Worm (Caenorhabditis elegans) whole organism, L3 larva: ENCODE data around the gene msp-78.

Source experiments
- R02D3.7 ChIP-seq: fragments of 150-350 bp; optimal IDR thresholded peaks from 2 replicates; lab custom pipeline; 2014; ENCODE audit warnings: missing biosample characterization, missing genetic modification characterization
- ZK546.5 ChIP-seq: sonication (generic microtip); optimal IDR thresholded peaks from 2 replicates; lab custom pipeline; 2017; ENCODE audit warnings: missing biosample characterization, missing genetic modification characterization
- aly-2 ChIP-seq: fragments of 150-350 bp; optimal IDR thresholded peaks from 2 replicates; lab custom pipeline; 2014; ENCODE audit warnings: missing biosample characterization, missing genetic modification characterization
- ama-1 ChIP-seq: fragments of 150-350 bp; optimal IDR thresholded peaks from 2 replicates; lab custom pipeline; 2018
- ceh-16 ChIP-seq: sonication (generic microtip); optimal IDR thresholded peaks from 2 replicates; lab custom pipeline; 2017; ENCODE audit warnings: missing biosample characterization, missing genetic modification characterization
- ceh-28 ChIP-seq: fragments of 150-350 bp; optimal IDR thresholded peaks from 2 replicates; lab custom pipeline; 2014; ENCODE audit warnings: missing biosample characterization, missing genetic modification reagents, missing genetic modification characterization
- ceh-82 ChIP-seq: fragments of 150-350 bp; optimal IDR thresholded peaks from 2 replicates; lab custom pipeline; 2014; ENCODE audit warnings: missing biosample characterization, missing genetic modification characterization
- daf-12 ChIP-seq: fragments of 150-350 bp; optimal IDR thresholded peaks from 2 replicates; lab custom pipeline; 2014; ENCODE audit warnings: missing biosample characterization, missing genetic modification reagents, missing genetic modification characterization
- egl-27 ChIP-seq: sonication (generic microtip); optimal IDR thresholded peaks from 4 replicates; lab custom pipeline; 2017; ENCODE audit warnings: missing biosample characterization, missing genetic modification reagents, missing genetic modification characterization
- elt-1 ChIP-seq: fragments of 150-350 bp; optimal IDR thresholded peaks from 2 replicates; lab custom pipeline; 2014; ENCODE audit warnings: missing biosample characterization, missing genetic modification characterization
- elt-2 ChIP-seq: sonication (generic microtip); optimal IDR thresholded peaks from 2 replicates; lab custom pipeline; 2016; ENCODE audit warnings: missing genetic modification reagents, mild to moderate bottlenecking, missing genetic modification characterization, missing compliant biosample characterization
- elt-3 ChIP-seq, 3 experiments: fragments of 150-350 bp in 1 of 3; sonication (generic microtip) in 2 of 3; optimal IDR thresholded peaks; 2 replicates in 2 of 3; 4 replicates in 1 of 3; lab custom pipeline; 2014 to 2017; ENCODE audit warnings: missing biosample characterization in 3 of 3, missing genetic modification characterization in 3 of 3
- eor-1 ChIP-seq, 2 experiments: fragments of 150-350 bp; optimal IDR thresholded peaks; 2 replicates each; lab custom pipeline; 2014 to 2018; ENCODE audit warnings: missing biosample characterization in 2 of 2, missing genetic modification characterization in 2 of 2
- fkh-10 ChIP-seq: sonication (generic microtip); optimal IDR thresholded peaks from 2 replicates; lab custom pipeline; 2017; ENCODE audit warnings: missing biosample characterization, missing genetic modification reagents, missing genetic modification characterization
- fkh-2 ChIP-seq: fragments of 150-350 bp; optimal IDR thresholded peaks from 2 replicates; lab custom pipeline; 2014; ENCODE audit warnings: missing biosample characterization, missing genetic modification reagents, missing genetic modification characterization
- fos-1 ChIP-seq: fragments of 150-350 bp; optimal IDR thresholded peaks from 2 replicates; lab custom pipeline; 2014; ENCODE audit warnings: missing biosample characterization, missing genetic modification characterization
- jun-1 ChIP-seq: fragments of 150-350 bp; optimal IDR thresholded peaks from 2 replicates; lab custom pipeline; 2014; ENCODE audit warnings: missing biosample characterization, missing genetic modification reagents, missing genetic modification characterization
- lin-15B ChIP-seq: fragments of 150-350 bp; optimal IDR thresholded peaks from 2 replicates; lab custom pipeline; 2014; ENCODE audit warnings: missing biosample characterization, missing genetic modification characterization
- lin-39 ChIP-seq: fragments of 150-350 bp; optimal IDR thresholded peaks from 2 replicates; lab custom pipeline; 2018; ENCODE audit warnings: missing biosample characterization, missing genetic modification reagents, missing genetic modification characterization
- lsy-12 ChIP-seq: sonication (generic microtip); optimal IDR thresholded peaks from 2 replicates; lab custom pipeline; 2016; ENCODE audit warnings: mild to moderate bottlenecking, missing genetic modification characterization, missing compliant biosample characterization
- mdl-1 ChIP-seq: fragments of 150-350 bp; optimal IDR thresholded peaks from 2 replicates; lab custom pipeline; 2014; ENCODE audit warnings: missing biosample characterization, missing genetic modification characterization
- nfya-1 ChIP-seq: sonication (generic microtip); optimal IDR thresholded peaks from 2 replicates; lab custom pipeline; 2017; ENCODE audit warnings: missing genetic modification characterization, mild to moderate bottlenecking, missing compliant biosample characterization, antibody characterized with exemption, moderate library complexity; ENCODE audit not compliant: insufficient read depth
- nhr-11 ChIP-seq: fragments of 150-350 bp; optimal IDR thresholded peaks from 2 replicates; lab custom pipeline; 2014; ENCODE audit warnings: missing biosample characterization, missing genetic modification characterization
- nhr-12 ChIP-seq: fragments of 150-350 bp; optimal IDR thresholded peaks from 2 replicates; lab custom pipeline; 2014; ENCODE audit warnings: missing biosample characterization, missing genetic modification characterization
- nhr-23 ChIP-seq: fragments of 150-350 bp; optimal IDR thresholded peaks from 2 replicates; lab custom pipeline; 2014; ENCODE audit warnings: missing biosample characterization, missing genetic modification reagents, missing genetic modification characterization
- nhr-237 ChIP-seq: fragments of 150-350 bp; optimal IDR thresholded peaks from 2 replicates; lab custom pipeline; 2014; ENCODE audit warnings: missing biosample characterization, missing genetic modification characterization
- nhr-28 ChIP-seq: fragments of 150-350 bp; optimal IDR thresholded peaks from 2 replicates; lab custom pipeline; 2014; ENCODE audit warnings: missing biosample characterization, missing genetic modification characterization
- nhr-43 ChIP-seq: sonication (generic microtip); optimal IDR thresholded peaks from 2 replicates; lab custom pipeline; 2016; ENCODE audit warnings: mild to moderate bottlenecking, missing genetic modification characterization, missing compliant biosample characterization; ENCODE audit not compliant: poor library complexity, severe bottlenecking
- nhr-76 ChIP-seq: fragments of 150-350 bp; sonication (generic microtip); optimal IDR thresholded peaks from 5 replicates; lab custom pipeline; 2014; ENCODE audit warnings: missing biosample characterization, missing genetic modification characterization
- pqm-1 ChIP-seq: fragments of 150-350 bp; optimal IDR thresholded peaks from 2 replicates; lab custom pipeline; 2017; ENCODE audit warnings: missing biosample characterization, missing genetic modification characterization, inconsistent platforms
- sea-2 ChIP-seq: fragments of 150-350 bp; sonication (generic microtip); optimal IDR thresholded peaks from 4 replicates; lab custom pipeline; 2014; ENCODE audit warnings: missing biosample characterization, missing genetic modification reagents, missing genetic modification characterization
- snpc-4 ChIP-seq: fragments of 150-350 bp; optimal IDR thresholded peaks from 2 replicates; lab custom pipeline; 2014; ENCODE audit warnings: missing biosample characterization, missing genetic modification characterization
- tbx-2 ChIP-seq: sonication (generic microtip); optimal IDR thresholded peaks from 2 replicates; lab custom pipeline; 2016; ENCODE audit warnings: mild to moderate bottlenecking, missing genetic modification characterization, missing compliant biosample characterization
- unc-39 ChIP-seq: sonication (generic microtip); optimal IDR thresholded peaks from 4 replicates; lab custom pipeline; 2017; ENCODE audit warnings: missing biosample characterization, missing genetic modification characterization
- unc-62 ChIP-seq: fragments of 150-350 bp; sonication (generic microtip); optimal IDR thresholded peaks from 4 replicates; lab custom pipeline; 2014; ENCODE audit warnings: missing biosample characterization, missing genetic modification reagents, missing genetic modification characterization
- zag-1 ChIP-seq: fragments of 150-350 bp; optimal IDR thresholded peaks from 2 replicates; lab custom pipeline; 2014; ENCODE audit warnings: missing biosample characterization, missing genetic modification characterization
- ztf-4 ChIP-seq: fragments of 150-350 bp; optimal IDR thresholded peaks from 2 replicates; lab custom pipeline; 2014; ENCODE audit warnings: missing biosample characterization, missing genetic modification characterization

The msp-78 gene

DNA sequence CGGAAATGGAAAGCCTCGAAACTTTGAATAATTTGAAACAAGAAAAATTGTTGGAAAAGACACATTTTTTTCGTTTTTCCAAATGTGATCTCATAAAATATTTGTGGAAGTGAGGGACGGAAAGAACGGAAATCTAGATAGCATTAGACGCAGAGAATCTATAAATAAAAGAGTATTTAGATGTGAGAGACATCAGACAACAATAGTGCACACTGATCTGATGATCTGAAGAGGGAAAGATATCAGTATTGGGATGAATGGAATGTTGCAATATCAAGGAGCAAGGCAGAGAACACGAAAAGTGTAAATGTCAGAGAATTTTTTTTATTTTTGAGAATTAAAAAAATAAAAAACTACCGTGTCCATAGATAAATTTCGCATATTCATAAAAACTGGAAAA, 35.0 kb upstream of the msp-78 start:
- TF ChIP-seq daf-12 (tag; lab: Kevin White, UChicago) (no peak), snpc-4 (no peak), jun-1 (no peak), elt-2 (tag; lab: Kevin White, UChicago) (peak; percentile 3), pqm-1 (tag; lab: Kevin White, UChicago) (peak; percentile 16), ama-1 (lab: Kevin White, UChicago) (no peak)
- TF ChIP-seq, all 47 proteins: peak for 2

ce11 chrIV:9735750-9736149, 34.1 kb upstream of the msp-78 start:
- TF ChIP-seq nfya-1 (peak; percentile 35), lin-39 (tag; lab: Kevin White, UChicago) (no peak), elt-3 (tag; optimal IDR thresholded peaks at IDR 0.05; lab: Kevin White, UChicago) (no peak), nhr-12 (no peak), elt-1 (tag; lab: Kevin White, UChicago) (no peak), ztf-4 (tag; lab: Kevin White, UChicago) (no peak), fkh-10 (no peak), nhr-11 (tag; lab: Kevin White, UChicago) (no peak), snpc-4 (no peak), ceh-16 (tag; lab: Kevin White, UChicago) (no peak), lin-15B (no peak), daf-12 (tag; lab: Kevin White, UChicago) (no peak), elt-2 (tag; lab: Kevin White, UChicago) (peak; percentile 75), ZK546.5 (no peak), zag-1 (no peak), nhr-76 (tag; lab: Kevin White, UChicago) (no peak), R02D3.7 (no peak), unc-62 (GFP tag; lab: Kevin White, UChicago) (no peak), unc-39 (tag; lab: Kevin White, UChicago) (no peak), nhr-237 (no peak), nhr-23 (no peak), fkh-2 (tag; lab: Kevin White, UChicago) (no peak), aly-2 (tag; lab: Kevin White, UChicago) (no peak), eor-1 (tag; optimal IDR thresholded peaks at IDR 0.05; lab: Kevin White, UChicago) (no peak), ceh-82 (tag; lab: Kevin White, UChicago) (no peak), lsy-12 (no peak), sea-2 (no peak), ama-1 (lab: Kevin White, UChicago) (no peak), ceh-28 (tag; lab: Kevin White, UChicago) (peak; percentile 4), pqm-1 (tag; lab: Kevin White, UChicago) (peak; percentile 64), fos-1 (tag; lab: Kevin White, UChicago) (no peak), nhr-28 (tag; lab: Kevin White, UChicago) (no peak), tbx-2 (no peak)

DNA sequence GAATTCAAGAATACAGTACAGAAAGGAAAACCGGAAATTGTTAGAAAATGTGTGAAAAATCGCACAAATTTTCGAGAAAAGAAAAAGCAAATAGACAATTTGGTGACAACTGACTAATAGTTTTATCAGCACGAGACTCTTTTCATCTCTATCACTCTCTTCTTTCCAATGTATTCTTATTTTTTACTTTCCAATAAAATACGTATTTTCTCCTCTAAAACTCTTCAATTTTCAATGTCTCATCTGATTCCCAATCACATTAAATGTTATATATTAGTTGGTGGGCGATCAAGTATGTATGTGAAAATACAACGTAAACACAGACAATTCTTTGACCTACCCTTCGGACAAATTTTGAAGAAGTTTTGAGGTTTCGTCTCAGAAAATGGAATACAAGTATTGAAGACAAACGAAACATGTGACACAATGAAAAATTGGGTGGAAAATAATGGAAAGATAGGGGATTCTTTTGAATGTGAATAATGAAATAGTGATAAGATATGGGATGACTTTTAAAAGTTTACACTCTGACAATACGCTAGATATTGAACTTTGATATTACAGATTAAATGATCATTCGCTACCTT, 32.5 kb upstream of the msp-78 start, which contains the start of gene cka-1:
cka-1 (minus strand) TSS at position 418 of the 587 bp plus-strand sequence.
- TF ChIP-seq pqm-1 (tag; lab: Kevin White, UChicago): peak; percentile 56
- peak; percentile 65 for TF ChIP-seq elt-2 (tag; lab: Kevin White, UChicago)
- no peak for TF ChIP-seq daf-12 (tag; lab: Kevin White, UChicago)
- peak; percentile 13 for TF ChIP-seq nfya-1
- TF ChIP-seq jun-1: no peak

- TF ChIP-seq lin-39 (tag; lab: Kevin White, UChicago) (no peak), lin-15B (no peak), fkh-2 (tag; lab: Kevin White, UChicago) (no peak), nhr-76 (tag; lab: Kevin White, UChicago) (no peak)
- TF ChIP-seq, all 47 proteins: peak for 0
Measured at ce11 chrIV:9738194-9738593, 31.7 kb upstream of the msp-78 start, which contains the start of gene C28D4.10. Gene C28D4.10, plus strand, starts transcription at chrIV:9738494.

DNA sequence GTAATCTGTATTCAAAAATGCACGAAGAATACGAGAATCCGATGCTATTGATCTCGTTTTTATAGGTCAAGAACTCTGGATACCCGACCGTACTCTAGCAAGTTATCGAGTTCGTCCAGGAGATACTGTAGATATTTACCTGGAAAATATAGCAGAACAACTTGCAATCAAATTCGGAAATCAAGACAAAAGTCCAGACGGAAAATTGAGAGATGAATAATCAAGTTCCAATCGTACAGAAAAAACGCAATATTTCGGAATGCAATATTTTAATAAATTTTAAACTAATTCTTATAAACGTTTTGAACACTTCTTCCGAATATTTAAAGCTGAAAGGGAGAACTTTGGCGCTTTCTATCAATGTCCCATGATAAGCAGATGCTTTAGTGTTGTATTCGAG, 30.8 kb upstream of the msp-78 start:
- TF ChIP-seq ZK546.5 (no peak), ceh-82 (tag; lab: Kevin White, UChicago) (no peak), nhr-76 (tag; lab: Kevin White, UChicago) (no peak), mdl-1 (tag; lab: Kevin White, UChicago) (no peak), fkh-2 (tag; lab: Kevin White, UChicago) (no peak), egl-27 (no peak), elt-2 (tag; lab: Kevin White, UChicago) (no peak), nhr-43 (tag; lab: Kevin White, UChicago) (no peak)
